Worm (Caenorhabditis elegans) whole organism, L4/young adult: ENCODE measurements around the gene F38H4.6.

Experiments
- dao-5 ChIP-seq: sonication (generic microtip); optimal IDR thresholded peaks from 2 replicates; lab custom pipeline; 2016; ENCODE audit warnings: missing genotype, missing genetic modification characterization, moderate library complexity, missing compliant biosample characterization
- him-1 ChIP-seq: sonication (generic microtip); optimal IDR thresholded peaks from 2 replicates; lab custom pipeline; 2016; ENCODE audit warnings: missing genotype, missing genetic modification reagents, missing genetic modification characterization, missing compliant biosample characterization

DNA sequence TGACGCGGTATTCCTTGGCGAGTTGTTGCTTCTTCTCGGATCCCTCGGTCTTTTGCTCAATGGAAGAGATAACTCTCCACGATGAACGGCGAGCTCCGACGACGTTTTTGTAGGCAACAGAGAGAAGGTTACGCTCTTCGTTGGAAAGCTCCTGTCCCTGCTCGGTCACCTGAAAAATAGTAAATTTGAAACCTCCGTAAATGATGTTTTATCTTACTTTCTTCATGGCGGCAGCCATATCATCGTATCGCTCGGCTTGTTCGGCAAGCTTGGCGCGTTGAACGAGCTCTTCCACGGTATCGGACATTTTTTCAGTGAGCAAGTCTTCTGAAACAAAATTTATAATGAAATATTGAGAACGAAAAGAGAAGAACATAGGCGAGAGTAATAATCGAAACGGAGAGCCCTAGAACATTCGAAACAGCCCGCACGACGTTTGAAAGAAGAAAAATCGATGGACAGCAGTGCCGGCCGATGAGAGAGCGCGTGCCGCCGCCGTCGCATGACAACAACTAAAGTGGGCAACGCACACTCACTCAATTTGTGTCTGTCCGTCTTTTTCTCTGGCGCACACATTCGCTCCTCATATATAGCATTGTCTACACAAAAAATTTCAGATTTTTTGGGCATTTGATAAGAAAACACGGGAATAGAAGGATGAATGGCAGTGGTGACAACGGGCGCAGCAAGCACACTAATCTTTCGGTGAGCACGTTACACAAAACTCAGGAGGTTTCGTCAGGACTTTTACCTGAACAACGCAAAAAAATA, 25.9 kb downstream of the F38H4.6 start, which contains the start of the genes par-5 and M117.3:
- TF ChIP-seq dao-5 (tag; lab: Kevin White, UChicago) (no peak), him-1 (peak; percentile 56)
